Fruit fly (Drosophila melanogaster): ENCODE data around the gene CG13028.

DNA sequence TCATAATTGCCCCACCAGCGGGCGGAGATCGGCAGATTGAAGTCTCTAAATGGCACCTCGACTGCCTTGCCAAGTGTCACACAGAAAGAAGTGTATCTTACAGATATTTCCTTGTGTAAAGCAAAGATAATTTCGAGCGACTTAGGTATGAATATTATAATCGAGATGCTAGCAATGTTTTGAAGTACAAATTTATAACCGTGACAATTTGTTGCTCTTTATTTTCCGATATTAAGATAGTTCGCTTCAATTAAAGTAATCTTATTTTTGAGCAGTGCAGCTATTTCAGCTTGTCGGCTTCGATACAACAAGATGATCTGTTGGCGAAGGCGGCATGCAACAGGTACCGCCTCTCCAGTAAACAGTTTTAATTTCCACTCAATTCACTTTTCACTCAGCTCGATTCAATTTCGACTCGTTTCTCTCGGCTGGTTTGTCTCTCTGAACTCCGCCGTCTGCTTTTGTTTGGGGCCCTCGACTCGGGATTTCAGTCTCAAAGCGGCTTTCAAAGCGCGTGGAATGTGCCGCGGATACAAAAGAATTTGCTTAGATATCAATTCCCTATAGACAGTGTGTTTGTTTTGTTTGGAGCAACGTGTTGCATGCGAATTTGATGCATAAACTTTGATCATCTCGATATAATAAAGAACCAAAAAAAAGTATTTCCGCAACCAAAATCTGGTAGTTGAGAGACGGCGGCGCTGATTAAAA, 7.1 kb upstream of the CG13028 start:
- TF ChIP-seq ttk (optimal IDR thresholded peaks at IDR 0.05) (no peak), h (optimal IDR thresholded peaks at IDR 0.05) (no peak), Sin3A (optimal IDR thresholded peaks at IDR 0.05) (no peak), psq (optimal IDR thresholded peaks at IDR 0.05) (no peak), Myc (optimal IDR thresholded peaks at IDR 0.05) (no peak)

All from Kc167 (cell line).